Worm (Caenorhabditis elegans) whole organism, young adult: ENCODE data around the gene ptr-5.
A peak's percentile ranks its signal among the peaks of the same experiment; 100 is the strongest.

Experiments used
- C06A6.2 ChIP-seq: fragments of 200-800 bp; sonication (Bioruptor generic); conservative IDR thresholded peaks from 2 replicates; pipeline ENCODE4 v1.3.6; 2022; ENCODE audit warnings: missing genetic modification characterization, missing compliant biosample characterization
- F57C9.4 ChIP-seq: sonication (generic microtip); optimal IDR thresholded peaks from 2 replicates; lab custom pipeline; 2017; ENCODE audit warnings: mild to moderate bottlenecking, missing genetic modification characterization, missing compliant biosample characterization
- K12H6.12 ChIP-seq: fragments of 200-800 bp; sonication (Bioruptor generic); optimal IDR thresholded peaks from 2 replicates; lab custom pipeline; 2018; ENCODE audit warnings: mild to moderate bottlenecking, missing genetic modification characterization, missing compliant biosample characterization
- Y56A3A.18 ChIP-seq: fragments of 200-800 bp; sonication (Bioruptor generic); IDR thresholded peaks from 2 replicates; pipeline ENCODE4 v1.3.6; 2022; ENCODE audit warnings: missing genetic modification reagents, missing genetic modification characterization, missing compliant biosample characterization
- akir-1 ChIP-seq: fragments of 200-800 bp; sonication (Bioruptor generic); optimal IDR thresholded peaks from 2 replicates; lab custom pipeline; 2018; ENCODE audit warnings: mild to moderate bottlenecking, missing genetic modification characterization, moderate library complexity, missing compliant biosample characterization
- ama-1 ChIP-seq, 3 experiments: fragments of 150-350 bp in 1 of 3; sonication (generic microtip) in 2 of 3; optimal IDR thresholded peaks; 2 replicates each; lab custom pipeline; 2014 to 2018; ENCODE audit warnings: missing biosample characterization in 2 of 3, missing genetic modification characterization in 2 of 3, missing genetic modification reagents in 2 of 3
- atf-7 ChIP-seq: sonication (generic microtip); optimal IDR thresholded peaks from 2 replicates; lab custom pipeline; 2017; ENCODE audit warnings: mild to moderate bottlenecking, missing genetic modification characterization, missing compliant biosample characterization
- cebp-1 ChIP-seq, 2 experiments: fragments of 200-800 bp in 1 of 2; sonication (Bioruptor generic) in 1 of 2; sonication (generic microtip) in 1 of 2; IDR thresholded peaks in 1 of 2; optimal IDR thresholded peaks in 1 of 2; 2 replicates each; pipeline versions ENCODE4 v1.3.6 to Lab custom; 2017 to 2022; ENCODE audit warnings: missing compliant biosample characterization in 2 of 2, missing genetic modification characterization in 2 of 2, mild to moderate bottlenecking in 1 of 2, missing genetic modification reagents in 1 of 2, moderate library complexity in 1 of 2
- ceh-100 ChIP-seq: fragments of 200-800 bp; sonication (Bioruptor generic); IDR thresholded peaks from 2 replicates; pipeline ENCODE4 v1.3.6; 2022; ENCODE audit warnings: missing genetic modification reagents, missing genetic modification characterization, missing compliant biosample characterization
- ceh-27 ChIP-seq: fragments of 200-800 bp; sonication (Bioruptor generic); optimal IDR thresholded peaks from 2 replicates; lab custom pipeline; 2018; ENCODE audit warnings: mild to moderate bottlenecking, missing genetic modification characterization, moderate library complexity, missing compliant biosample characterization
- chd-7 ChIP-seq: sonication (generic microtip); optimal IDR thresholded peaks from 2 replicates; lab custom pipeline; 2016; ENCODE audit warnings: mild to moderate bottlenecking, missing genetic modification characterization, moderate library complexity, missing compliant biosample characterization
- die-1 ChIP-seq: sonication (generic microtip); optimal IDR thresholded peaks from 2 replicates; lab custom pipeline; 2016; ENCODE audit warnings: missing genotype, mild to moderate bottlenecking, missing genetic modification characterization, missing compliant biosample characterization
- dox-1 ChIP-seq: fragments of 200-800 bp; sonication (Bioruptor generic); IDR thresholded peaks from 2 replicates; pipeline ENCODE4 v1.3.6; 2022; ENCODE audit warnings: missing genetic modification reagents, missing genetic modification characterization, missing compliant biosample characterization
- egl-44 ChIP-seq: fragments of 200-800 bp; sonication (Bioruptor generic); IDR thresholded peaks from 2 replicates; pipeline ENCODE4 v1.3.6; 2022; ENCODE audit warnings: missing genetic modification reagents, missing genetic modification characterization, missing compliant biosample characterization
- hmg-20 ChIP-seq: fragments of 200-800 bp; sonication (Bioruptor generic); IDR thresholded peaks from 2 replicates; pipeline ENCODE4 v1.3.6; 2022; ENCODE audit warnings: missing genetic modification reagents, missing genetic modification characterization, missing compliant biosample characterization
- lag-1 ChIP-seq: fragments of 200-800 bp; sonication (Bioruptor generic); IDR thresholded peaks from 2 replicates; pipeline ENCODE4 v1.3.6; 2022; ENCODE audit warnings: missing genetic modification reagents, missing genetic modification characterization, missing compliant biosample characterization
- let-526 ChIP-seq: fragments of 200-800 bp; sonication (Bioruptor generic); IDR thresholded peaks from 2 replicates; pipeline ENCODE4 v1.3.6; 2022; ENCODE audit warnings: missing genetic modification reagents, missing genetic modification characterization, missing compliant biosample characterization
- let-607 ChIP-seq, 2 experiments: fragments of 200-800 bp in 1 of 2; sonication (Bioruptor generic) in 1 of 2; sonication (generic microtip) in 1 of 2; optimal IDR thresholded peaks; 2 replicates each; lab custom pipeline; 2016 to 2018; ENCODE audit warnings: mild to moderate bottlenecking in 2 of 2, missing compliant biosample characterization in 2 of 2, missing genetic modification characterization in 2 of 2, moderate library complexity in 2 of 2, missing genotype in 1 of 2
- lir-1 ChIP-seq: fragments of 200-800 bp; sonication (Bioruptor generic); conservative IDR thresholded peaks from 2 replicates; pipeline ENCODE4 v1.3.6; 2022; ENCODE audit warnings: missing genetic modification reagents, missing genetic modification characterization, missing compliant biosample characterization
- madf-3 ChIP-seq: fragments of 200-800 bp; sonication (Bioruptor generic); IDR thresholded peaks from 2 replicates; pipeline ENCODE4 v1.3.6; 2022; ENCODE audit warnings: missing genetic modification reagents, missing genetic modification characterization, missing compliant biosample characterization
- mcd-1 ChIP-seq: fragments of 200-800 bp; sonication (Bioruptor generic); IDR thresholded peaks from 2 replicates; pipeline ENCODE4 v1.3.6; 2022; ENCODE audit warnings: missing genetic modification reagents, missing genetic modification characterization, missing compliant biosample characterization
- mel-28 ChIP-seq: sonication (generic microtip); optimal IDR thresholded peaks from 2 replicates; lab custom pipeline; 2016; ENCODE audit warnings: borderline replicate concordance, mild to moderate bottlenecking, missing genetic modification characterization, missing compliant biosample characterization
- nhr-120 ChIP-seq: fragments of 200-800 bp; sonication (Bioruptor generic); IDR thresholded peaks from 2 replicates; pipeline ENCODE4 v1.3.6; 2022; ENCODE audit warnings: missing genetic modification characterization, missing compliant biosample characterization
- nhr-80 ChIP-seq: sonication (generic microtip); optimal IDR thresholded peaks from 2 replicates; lab custom pipeline; 2016; ENCODE audit warnings: missing genetic modification characterization, missing compliant biosample characterization
- pha-4 ChIP-seq: fragments of 150-350 bp; sonication (generic microtip); optimal IDR thresholded peaks from 2 replicates; lab custom pipeline; 2014; ENCODE audit warnings: missing biosample characterization, missing genetic modification reagents, missing genetic modification characterization
- snpc-4 ChIP-seq, 5 experiments: fragments of 150-350 bp in 1 of 5; sonication (generic microtip) in 4 of 5; optimal IDR thresholded peaks; 2 replicates each; lab custom pipeline; 2014 to 2018; ENCODE audit warnings: missing genetic modification characterization in 5 of 5, missing biosample characterization in 3 of 5, antibody characterized with exemption in 2 of 5, mild to moderate bottlenecking in 2 of 5, missing compliant biosample characterization in 2 of 5, missing genotype in 2 of 5, moderate library complexity in 2 of 5, missing genetic modification reagents in 1 of 5
- somi-1 ChIP-seq: fragments of 200-800 bp; sonication (Bioruptor generic); optimal IDR thresholded peaks from 2 replicates; lab custom pipeline; 2018; ENCODE audit warnings: mild to moderate bottlenecking, missing genetic modification characterization, missing compliant biosample characterization
- sptf-2 ChIP-seq: fragments of 200-800 bp; sonication (Bioruptor generic); optimal IDR thresholded peaks from 2 replicates; lab custom pipeline; 2018; ENCODE audit warnings: mild to moderate bottlenecking, missing genetic modification characterization, missing compliant biosample characterization
- zfh-2 ChIP-seq: fragments of 200-800 bp; sonication (Bioruptor generic); conservative IDR thresholded peaks from 2 replicates; pipeline ENCODE4 v1.3.6; 2022; ENCODE audit warnings: missing genetic modification reagents, missing genetic modification characterization, missing compliant biosample characterization

Gene ptr-5

DNA sequence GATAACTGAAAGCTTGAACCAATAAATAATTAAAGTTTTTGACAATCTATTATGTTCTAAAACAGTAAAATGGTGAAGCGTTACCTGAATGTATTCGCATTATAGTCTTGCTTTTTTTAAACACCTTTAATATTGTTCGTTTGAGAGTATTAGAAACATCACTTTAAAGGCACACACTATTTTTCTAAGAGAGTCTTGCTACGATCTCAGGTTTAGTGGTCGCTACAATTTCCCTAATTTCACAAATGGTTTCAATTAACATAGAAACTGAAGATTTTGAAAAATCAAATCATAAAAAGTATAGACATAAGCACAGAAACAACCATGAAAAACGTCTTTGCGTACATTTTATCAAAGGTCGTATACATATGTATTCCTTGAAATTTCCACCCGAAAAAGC lies 2.2 kb downstream of the ptr-5 start (continued):
- TF ChIP-seq mel-28 (tag; lab: Kevin White, UChicago) (no peak), C06A6.2 (GFP tag; lab: Robert Waterston, UW) (no peak), sptf-2 (GFP tag; lab: Kevin White, UChicago) (no peak), nhr-80 (tag; lab: Kevin White, UChicago) (no peak), ceh-100 (GFP tag; lab: Robert Waterston, UW) (no peak)

DNA sequence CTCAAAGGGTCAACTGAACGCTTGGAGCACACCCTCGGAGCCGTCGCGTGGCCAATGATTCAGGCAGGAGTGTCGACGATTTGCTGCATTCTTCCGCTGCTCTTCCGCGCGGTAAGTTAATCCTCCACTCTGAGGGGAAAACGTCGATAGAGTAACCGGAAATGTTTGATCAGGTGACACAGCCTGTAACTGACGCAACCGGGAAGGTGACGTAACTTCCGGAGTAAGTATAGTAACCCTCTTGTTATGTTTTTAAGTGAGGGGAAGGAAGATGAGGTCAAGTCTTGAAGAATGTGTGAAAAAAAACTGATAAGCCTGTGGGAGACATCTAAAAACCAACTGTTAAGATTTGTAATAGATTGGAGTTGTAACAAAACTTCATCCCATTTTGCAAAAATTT lies 6.6 kb downstream of the ptr-5 start:
- TF ChIP-seq ama-1 (optimal IDR thresholded peaks at IDR 0.05; lab: Kevin White, UChicago): no peak
- no peak for TF ChIP-seq ama-1 (GFP tag; optimal IDR thresholded peaks at IDR 0.05; lab: Kevin White, UChicago)
- 0 out of 2 replicates have a peak, but pooled peaks have one; percentile 30 for TF ChIP-seq zfh-2

DNA sequence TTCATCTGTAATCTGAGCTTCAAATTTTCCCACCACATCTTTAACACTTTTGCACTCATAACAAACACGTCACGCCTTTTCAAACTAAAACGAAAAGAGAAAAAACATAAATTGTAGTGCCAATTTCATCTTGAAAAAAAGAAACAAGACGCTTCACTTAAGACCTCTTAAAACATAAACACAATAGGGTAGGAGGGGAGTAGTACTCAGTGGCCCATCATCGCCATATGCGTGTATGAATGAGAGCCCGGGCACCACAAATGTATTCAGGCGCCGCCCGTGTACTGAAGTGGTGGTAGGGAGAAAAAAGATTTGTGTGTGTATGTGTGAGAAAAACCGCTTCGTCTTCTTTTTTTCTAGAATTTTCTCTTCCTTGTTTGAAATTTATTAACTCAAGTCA lies 8.8 kb downstream of the ptr-5 start:
- no peak for TF ChIP-seq zfh-2
- no peak for TF ChIP-seq mel-28 (tag; lab: Kevin White, UChicago)
- no peak for TF ChIP-seq chd-7
- TF ChIP-seq ceh-27 (GFP tag; lab: Kevin White, UChicago): peak; percentile 73
- no peak for TF ChIP-seq let-526 (GFP tag; lab: Robert Waterston, UW)
- TF ChIP-seq pha-4 (tag; lab: Kevin White, UChicago): no peak

DNA sequence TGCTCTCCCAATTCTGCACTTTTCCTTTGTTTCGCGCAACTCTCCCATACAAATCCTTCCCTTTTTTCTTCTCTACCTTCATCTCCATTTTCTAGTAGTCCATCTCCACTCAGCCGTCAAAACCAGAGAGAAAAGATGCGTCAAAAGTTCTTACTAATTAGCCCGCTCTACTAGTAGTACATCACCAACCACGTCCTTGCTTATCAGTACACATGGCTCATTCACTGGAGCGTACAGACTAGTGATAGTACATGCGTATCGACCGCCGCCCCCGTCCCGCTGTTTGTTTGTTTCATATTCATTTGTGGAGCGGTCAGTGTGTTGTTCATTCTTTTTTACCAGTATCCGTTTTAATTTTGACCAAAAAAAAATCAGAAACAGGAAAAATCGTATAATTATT lies 10.7 kb downstream of the ptr-5 start:
- TF ChIP-seq egl-44 (no peak), Y56A3A.18 (GFP tag; lab: Robert Waterston, UW) (no peak), dox-1 (GFP tag; lab: Robert Waterston, UW) (0 out of 2 replicates have a peak, but pooled peaks have one; percentile 12), cebp-1 (GFP tag; IDR thresholded peaks at IDR 0.05; lab: Robert Waterston, UW) (no peak), cebp-1 (tag; optimal IDR thresholded peaks at IDR 0.05; lab: Kevin White, UChicago) (no peak), mcd-1 (GFP tag; lab: Robert Waterston, UW) (no peak), madf-3 (no peak), let-607 (tag; optimal IDR thresholded peaks at IDR 0.05; lab: Kevin White, UChicago) (no peak)

DNA sequence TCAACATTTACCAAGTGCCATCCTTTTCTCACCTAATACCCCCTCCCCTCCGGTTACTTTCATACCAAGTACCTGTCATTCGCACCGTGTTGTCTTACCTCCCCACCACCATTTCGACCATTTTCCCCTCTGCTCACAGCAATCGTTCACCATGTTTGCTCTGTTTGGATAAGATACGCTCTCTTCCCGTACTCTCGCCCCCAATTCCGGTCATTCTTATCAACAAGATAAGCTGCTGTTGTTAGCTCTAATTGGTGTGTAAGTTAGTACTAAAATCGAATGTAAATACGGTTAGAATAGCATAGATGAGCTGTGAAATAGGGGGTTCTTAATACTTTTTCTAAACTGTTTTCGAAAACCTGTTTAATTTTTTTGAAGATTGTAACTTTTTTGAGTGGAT lies 12.2 kb downstream of the ptr-5 start:
- TF ChIP-seq F57C9.4 (tag; lab: Kevin White, UChicago) (no peak), sptf-2 (GFP tag; lab: Kevin White, UChicago) (no peak), hmg-20 (GFP tag; lab: Robert Waterston, UW) (no peak), nhr-120 (GFP tag; lab: Robert Waterston, UW) (no peak), akir-1 (GFP tag; lab: Kevin White, UChicago) (no peak), die-1 (no peak), snpc-4 (GFP tag; optimal IDR thresholded peaks at IDR 0.05; lab: Kevin White, UChicago) (no peak), snpc-4 (tag; optimal IDR thresholded peaks at IDR 0.05; lab: Kevin White, UChicago) (no peak), atf-7 (tag; lab: Kevin White, UChicago) (no peak), pha-4 (tag; lab: Kevin White, UChicago) (no peak), lir-1 (GFP tag; lab: Robert Waterston, UW) (no peak), lag-1 (GFP tag; lab: Robert Waterston, UW) (no peak)

DNA sequence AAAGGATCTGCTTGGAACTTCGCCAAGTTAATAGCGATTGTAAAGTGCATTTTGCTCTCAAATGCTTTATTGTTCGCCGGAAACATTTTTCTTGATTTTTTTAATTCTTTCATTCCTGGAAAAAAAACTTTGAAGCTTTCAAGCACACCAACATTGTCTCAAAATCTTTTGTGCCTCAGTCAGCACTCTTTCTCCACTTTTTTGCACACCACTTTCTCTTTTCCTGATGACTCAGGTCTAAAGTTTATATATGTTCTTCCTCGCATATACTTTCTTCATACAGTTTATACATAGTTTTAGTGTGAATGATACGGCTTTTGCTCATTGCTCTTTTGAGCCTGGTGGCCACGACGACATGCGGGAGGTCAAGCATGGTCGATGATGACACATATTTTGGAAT lies 15.4 kb downstream of the ptr-5 start, which contains the start of gene C53C11.5:
C53C11.5 (plus strand) TSS at position 301 of the 400 bp plus-strand sequence.
- TF ChIP-seq somi-1 (GFP tag; lab: Kevin White, UChicago): no peak
- no peak for TF ChIP-seq K12H6.12
- TF ChIP-seq, all 124 proteins: peak for 0
